Fruit fly (Drosophila melanogaster) whole organism, pupa: ENCODE data around the gene CG10589.

Experiments used
- CG12605 ChIP-seq: fragments of 200-800 bp; sonication (Bioruptor generic); IDR thresholded peaks from 2 replicates; pipeline ENCODE4 v1.3.6; 2022; ENCODE audit warnings: missing biosample characterization, missing genetic modification characterization
- Pif1A ChIP-seq: fragments of 200-800 bp; sonication (Bioruptor generic); optimal IDR thresholded peaks from 3 replicates; lab custom pipeline; 2016; ENCODE audit warnings: missing biosample characterization, missing genetic modification characterization

- TF ChIP-seq Pif1A (GFP tag; lab: Kevin White, UChicago) (no peak), CG12605 (no peak)
Measured at dm6 chr3L:20954118-20954517, 26.5 kb downstream of the CG10589 start.
